Worm (Caenorhabditis elegans) whole organism, L4/young adult: ENCODE results near the gene mdt-9.

ENCODE experiments used
- dao-5 ChIP-seq: sonication (generic microtip); optimal IDR thresholded peaks from 2 replicates; lab custom pipeline; 2016; ENCODE audit warnings: missing genotype, missing genetic modification characterization, moderate library complexity, missing compliant biosample characterization
- him-1 ChIP-seq: sonication (generic microtip); optimal IDR thresholded peaks from 2 replicates; lab custom pipeline; 2016; ENCODE audit warnings: missing genotype, missing genetic modification reagents, missing genetic modification characterization, missing compliant biosample characterization

- TF ChIP-seq him-1 (tag; lab: Kevin White, UChicago), result no peak
- no peak for TF ChIP-seq dao-5 (tag; lab: Kevin White, UChicago)
These were observed 15.9 kb upstream of the mdt-9 start, which contains the start of the genes rla-2, popl-7 and Y62E10A.24 for ce11 chrIV:13370235-13370739.
